Fruit fly (Drosophila melanogaster) whole organism, pupa: ENCODE data around the gene inaF-C.

Source experiments
- CG34367 ChIP-seq: fragments of 200-800 bp; sonication (Bioruptor generic); optimal IDR thresholded peaks from 2 replicates; lab custom pipeline; 2018; ENCODE audit warnings: missing biosample characterization, mild to moderate bottlenecking, missing genetic modification characterization
- CG8159 ChIP-seq: fragments of 200-800 bp; sonication (Bioruptor generic); optimal IDR thresholded peaks from 3 replicates; lab custom pipeline; 2018; ENCODE audit warnings: missing biosample characterization, mild to moderate bottlenecking, missing genetic modification characterization, moderate library complexity
- CG9948 ChIP-seq: fragments of 200-800 bp; sonication (Bioruptor generic); optimal IDR thresholded peaks from 2 replicates; lab custom pipeline; 2018; ENCODE audit warnings: missing biosample characterization, mild to moderate bottlenecking, missing genetic modification characterization, moderate library complexity
- D1 ChIP-seq: fragments of 200-800 bp; sonication (Bioruptor generic); optimal IDR thresholded peaks from 2 replicates; lab custom pipeline; 2018; ENCODE audit warnings: missing biosample characterization, mild to moderate bottlenecking, missing genetic modification characterization, moderate library complexity
- fd96Ca ChIP-seq: fragments of 200-800 bp; sonication (Bioruptor generic); IDR thresholded peaks from 3 replicates; pipeline ENCODE4 v1.3.6; 2022; ENCODE audit warnings: missing biosample characterization, missing genetic modification characterization

DNA sequence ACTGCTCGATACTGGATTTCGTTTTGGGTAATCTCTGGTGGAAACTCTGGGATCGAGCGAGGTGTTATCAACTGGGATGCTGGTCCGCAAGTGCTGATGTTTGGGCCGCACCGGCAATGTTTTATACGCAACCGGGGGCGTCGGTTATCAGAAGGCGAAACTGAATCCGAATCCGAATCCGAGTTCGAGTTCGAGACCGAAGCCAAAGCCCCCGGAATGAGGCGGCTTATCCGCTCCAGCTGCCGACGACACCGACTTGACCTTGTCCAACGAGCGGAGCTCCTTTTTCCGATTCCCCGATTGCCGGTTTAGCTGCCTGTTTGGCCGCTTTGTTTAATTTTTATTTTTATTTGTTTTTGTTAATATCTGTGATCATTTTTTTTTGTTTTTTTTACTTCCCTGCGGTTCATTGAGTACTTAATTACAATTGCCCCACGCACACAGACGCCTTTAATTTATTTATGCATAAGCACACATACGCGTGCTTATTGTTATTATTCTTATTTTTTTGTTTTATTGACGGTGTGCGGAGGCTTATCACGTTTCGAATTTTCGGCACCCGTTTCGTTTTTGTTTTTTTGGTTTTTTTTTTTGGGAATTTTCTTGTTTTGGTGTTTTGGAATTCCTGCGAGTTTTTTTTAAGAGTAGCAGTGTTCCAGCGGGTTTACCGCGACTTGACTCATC is 26.5 kb downstream of the inaF-C start, which contains the start of gene CG2444:
- TF ChIP-seq CG9948 (tag; lab: Kevin White, UChicago) (no peak), D1 (tag; lab: Kevin White, UChicago) (no peak), CG34367 (tag; lab: Kevin White, UChicago) (no peak), CG8159 (tag; lab: Kevin White, UChicago) (no peak), fd96Ca (GFP tag; lab: Robert Waterston, UW) (no peak)
